Worm (Caenorhabditis elegans): ENCODE results near the gene C52D10.3.

The C52D10.3 gene

DNA sequence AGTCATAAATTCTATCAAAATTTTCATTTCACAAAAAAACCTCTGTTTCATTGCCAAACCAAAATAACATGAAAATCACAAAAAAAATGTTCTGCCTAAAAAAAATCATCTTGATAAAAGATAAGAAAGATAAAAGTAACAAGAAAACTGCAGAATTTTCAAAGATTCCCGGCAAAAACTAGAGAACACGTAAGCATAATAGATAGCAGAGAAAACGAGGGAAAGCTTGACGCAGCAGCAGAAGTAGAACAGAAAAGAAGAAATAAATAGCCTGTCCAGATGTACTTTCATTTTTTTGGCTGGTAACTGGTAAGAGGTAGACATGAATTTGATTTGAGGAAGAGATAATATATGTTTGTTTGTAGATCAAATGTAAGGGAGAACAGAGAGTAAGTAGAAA, 34.5 kb downstream of the C52D10.3 start:
- TF ChIP-seq mxl-2 (GFP tag; conservative IDR thresholded peaks at IDR 0.05) (no peak), aha-1 (tag) (peak; percentile 72), Y75B8A.6 (GFP tag; IDR thresholded peaks at IDR 0.05) (no peak), unc-130 (GFP tag; optimal IDR thresholded peaks at IDR 0.05) (no peak)

- TF ChIP-seq hmg-1.1 (GFP tag; IDR thresholded peaks at IDR 0.05) (0 out of 2 replicates have a peak, but pooled peaks have one; percentile 31), snpc-1.2 (GFP tag; IDR thresholded peaks at IDR 0.05) (0 out of 2 replicates have a peak, but pooled peaks have one; percentile 14), lin-15B (tag; optimal IDR thresholded peaks at IDR 0.05) (no peak), ceh-28 (tag; optimal IDR thresholded peaks at IDR 0.05) (no peak)
Measured at ce11 chrIV:17215070-17215469, 38.8 kb downstream of the C52D10.3 start.

DNA sequence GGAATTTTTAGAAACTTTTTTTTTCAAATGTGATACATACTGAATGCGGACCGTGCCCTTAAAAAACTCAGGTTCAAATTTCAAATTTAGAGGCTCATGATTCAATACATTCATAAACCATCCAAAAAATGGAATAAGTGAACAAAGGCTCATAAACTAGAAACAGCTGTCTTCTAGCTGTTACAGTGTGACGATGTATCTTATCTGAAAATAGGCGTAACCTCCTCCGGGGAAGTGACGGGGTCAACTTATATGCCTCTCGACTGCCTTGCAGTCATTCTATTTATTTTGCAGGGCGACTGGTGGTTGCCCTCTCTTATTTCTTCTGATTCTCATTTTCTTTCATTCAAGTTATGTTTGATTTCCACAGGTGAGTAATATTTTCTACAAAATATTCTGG, 39.8 kb downstream of the C52D10.3 start, which contains the start of gene Y116A8B.1:
Gene Y116A8B.1, plus strand, starts transcription at position 301 of the 400 bp plus-strand sequence.
- no peak for TF ChIP-seq nhr-76 (tag; optimal IDR thresholded peaks at IDR 0.05)
- TF ChIP-seq aly-2 (tag; optimal IDR thresholded peaks at IDR 0.05) = no peak

- TF ChIP-seq lin-38 (GFP tag; IDR thresholded peaks at IDR 0.05) (0 out of 2 replicates have a peak, but pooled peaks have one; percentile 14), snpc-1.2 (GFP tag; IDR thresholded peaks at IDR 0.05) (peak; percentile 55; the same call in 1 of the 2 replicates)
Measured at ce11 chrIV:17222145-17222544, 45.9 kb downstream of the C52D10.3 start.

ce11 chrIV:17223474-17223873, 47.2 kb downstream of the C52D10.3 start, which contains the start of gene Y116A8B.4:
TSS of gene Y116A8B.4 (plus strand) at chrIV:17223774.
- TF ChIP-seq F10B5.3 (tag; optimal IDR thresholded peaks at IDR 0.05) = no peak
- TF ChIP-seq pha-4 (GFP tag; IDR thresholded peaks at IDR 0.05) = no peak
- TF ChIP-seq pha-4 (tag; optimal IDR thresholded peaks at IDR 0.05) = no peak
- no peak for TF ChIP-seq nhr-28 (tag; optimal IDR thresholded peaks at IDR 0.05)
- TF ChIP-seq lim-7 (GFP tag; IDR thresholded peaks at IDR 0.05) = no peak
- TF ChIP-seq fos-1 (tag; optimal IDR thresholded peaks at IDR 0.05) = no peak
- TF ChIP-seq dpl-1 (GFP tag; optimal IDR thresholded peaks at IDR 0.05) = no peak
- TF ChIP-seq F37D6.2 (tag; optimal IDR thresholded peaks at IDR 0.05) = no peak
- no peak for TF ChIP-seq lin-1 (GFP tag; IDR thresholded peaks at IDR 0.05)
- no peak for TF ChIP-seq skn-1 (tag; optimal IDR thresholded peaks at IDR 0.05)
- no peak for TF ChIP-seq lin-15B (tag; optimal IDR thresholded peaks at IDR 0.05)
- TF ChIP-seq nhr-11 (tag; optimal IDR thresholded peaks at IDR 0.05) = no peak
- no peak for TF ChIP-seq ceh-20 (GFP tag; IDR thresholded peaks at IDR 0.05)
- no peak for TF ChIP-seq set-16 (GFP tag; IDR thresholded peaks at IDR 0.05)
- TF ChIP-seq nhr-6 (tag; optimal IDR thresholded peaks at IDR 0.05) = no peak
- TF ChIP-seq jun-1 (tag; optimal IDR thresholded peaks at IDR 0.05) = no peak
- TF ChIP-seq Y5F2A.4 (GFP tag; optimal IDR thresholded peaks at IDR 0.05) = no peak

DNA sequence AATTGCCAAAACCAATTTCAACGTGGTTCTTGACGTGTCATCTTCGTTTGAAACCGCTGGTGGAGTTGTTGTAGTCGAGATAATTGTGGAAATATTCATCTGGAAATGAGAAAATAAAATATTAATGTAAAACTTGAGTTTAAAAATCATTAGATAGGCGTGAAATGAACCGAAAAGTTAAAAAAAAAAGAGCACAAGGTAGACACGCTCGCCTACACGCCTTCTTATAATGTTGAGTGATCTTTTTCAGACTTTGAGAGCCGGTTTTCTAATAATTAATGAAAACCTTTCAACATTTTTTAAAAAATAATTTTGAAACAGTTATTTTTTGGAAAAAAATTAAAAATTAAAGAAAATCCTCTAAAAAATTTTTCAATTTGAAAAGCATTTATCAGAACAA, 54.7 kb downstream of the C52D10.3 start, which contains the start of gene npr-32:
Gene npr-32, minus strand, starts transcription at position 101 of the 400 bp plus-strand sequence.
- TF ChIP-seq nhr-28 (tag; optimal IDR thresholded peaks at IDR 0.05) (no peak), duxl-1 (tag; optimal IDR thresholded peaks at IDR 0.05; ENCODE audit: poor library complexity) (no peak), hif-1 (tag; optimal IDR thresholded peaks at IDR 0.05) (no peak), Y75B8A.6 (GFP tag; IDR thresholded peaks at IDR 0.05) (no peak), nhr-42 (GFP tag; IDR thresholded peaks at IDR 0.05) (no peak), ceh-28 (tag; optimal IDR thresholded peaks at IDR 0.05) (no peak), T26A8.4 (GFP tag; IDR thresholded peaks at IDR 0.05) (no peak), D1046.2 (GFP tag; IDR thresholded peaks at IDR 0.05) (no peak), hlh-11 (tag; optimal IDR thresholded peaks at IDR 0.05) (no peak), aly-2 (tag; optimal IDR thresholded peaks at IDR 0.05) (no peak), mdl-1 (tag; optimal IDR thresholded peaks at IDR 0.05) (no peak), R02D3.7 (tag; optimal IDR thresholded peaks at IDR 0.05) (no peak), unc-130 (GFP tag; optimal IDR thresholded peaks at IDR 0.05) (no peak), php-3 (GFP tag; IDR thresholded peaks at IDR 0.05) (no peak)

Measured in whole organism, L4 larva.